Worm (Caenorhabditis elegans): Measurements from ENCODE around the gene letm-1.

Gene letm-1

DNA sequence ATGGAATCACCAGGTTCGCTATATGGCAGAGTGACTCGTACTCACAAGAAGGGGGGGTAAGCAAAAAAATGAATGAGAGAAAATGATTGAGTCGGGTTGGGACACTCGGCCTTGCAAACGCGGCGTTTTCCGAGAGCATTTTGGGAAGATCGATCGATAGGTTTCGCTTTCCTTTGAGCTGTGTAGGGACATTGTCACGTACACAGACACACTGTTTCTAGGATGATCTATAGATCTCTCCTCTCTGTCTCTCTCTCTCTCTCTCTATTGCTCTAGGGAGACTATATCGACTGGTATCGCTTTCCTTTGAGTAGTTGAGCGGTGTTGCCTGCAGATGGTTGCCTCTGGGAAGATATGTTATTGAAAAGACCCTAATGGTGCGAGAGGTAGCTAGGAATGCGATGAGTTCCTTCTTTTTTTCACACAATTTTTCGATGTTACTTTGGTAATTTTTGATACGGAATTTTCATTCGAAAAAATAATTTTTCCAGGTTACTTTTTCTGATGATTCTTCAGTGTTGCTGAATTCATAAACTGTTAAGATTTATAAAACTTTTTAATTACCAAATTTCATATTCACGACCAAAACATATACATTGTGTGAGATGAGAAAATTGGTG lies 11.2 kb upstream of the letm-1 start, which contains the start of gene H37A05.4:
Gene H37A05.4 (minus strand): TSS at position 51 of the 620 bp plus-strand sequence.
- TF ChIP-seq unc-62 (GFP tag; optimal IDR thresholded peaks at IDR 0.05), result no peak

DNA sequence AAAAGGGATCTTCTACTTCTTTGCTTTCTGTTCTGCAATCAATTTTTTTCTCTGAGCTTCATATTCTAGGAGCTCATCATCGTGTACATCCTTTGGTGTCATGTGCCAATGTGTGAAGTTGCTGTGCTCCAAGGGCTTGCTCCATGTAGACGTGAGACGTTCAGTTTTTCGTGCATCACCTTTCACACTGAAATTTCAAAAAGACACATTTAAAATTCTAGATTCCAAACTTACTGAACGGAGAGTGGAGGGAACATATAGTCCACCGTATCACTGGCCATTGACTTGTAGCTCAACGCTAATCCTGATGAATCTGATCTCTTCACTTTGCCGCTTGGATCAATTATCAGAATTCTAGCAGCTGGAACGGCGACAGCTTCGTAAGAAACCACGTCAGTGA lies 10.3 kb upstream of the letm-1 start:
- no peak for TF ChIP-seq unc-62 (GFP tag; optimal IDR thresholded peaks at IDR 0.05)

DNA sequence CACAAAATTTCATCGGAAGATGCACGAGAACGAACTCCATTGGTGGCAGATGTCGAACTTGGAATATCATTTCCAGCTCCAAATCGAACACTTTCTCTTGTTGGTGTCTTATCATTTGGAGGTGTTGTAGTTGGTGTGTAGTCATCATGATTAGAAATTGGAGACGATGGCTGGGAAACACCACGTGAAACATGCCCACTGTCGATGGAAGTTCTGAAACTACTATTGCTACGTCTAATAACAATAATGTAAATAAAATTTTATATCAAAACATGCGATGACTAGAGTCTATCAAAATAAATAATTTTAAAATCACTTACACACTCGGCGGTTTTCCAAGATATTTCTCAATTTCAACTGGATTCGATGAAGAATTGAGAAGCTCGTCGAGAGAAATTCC lies 8.7 kb upstream of the letm-1 start:
- TF ChIP-seq unc-62 (GFP tag; optimal IDR thresholded peaks at IDR 0.05), result no peak

DNA sequence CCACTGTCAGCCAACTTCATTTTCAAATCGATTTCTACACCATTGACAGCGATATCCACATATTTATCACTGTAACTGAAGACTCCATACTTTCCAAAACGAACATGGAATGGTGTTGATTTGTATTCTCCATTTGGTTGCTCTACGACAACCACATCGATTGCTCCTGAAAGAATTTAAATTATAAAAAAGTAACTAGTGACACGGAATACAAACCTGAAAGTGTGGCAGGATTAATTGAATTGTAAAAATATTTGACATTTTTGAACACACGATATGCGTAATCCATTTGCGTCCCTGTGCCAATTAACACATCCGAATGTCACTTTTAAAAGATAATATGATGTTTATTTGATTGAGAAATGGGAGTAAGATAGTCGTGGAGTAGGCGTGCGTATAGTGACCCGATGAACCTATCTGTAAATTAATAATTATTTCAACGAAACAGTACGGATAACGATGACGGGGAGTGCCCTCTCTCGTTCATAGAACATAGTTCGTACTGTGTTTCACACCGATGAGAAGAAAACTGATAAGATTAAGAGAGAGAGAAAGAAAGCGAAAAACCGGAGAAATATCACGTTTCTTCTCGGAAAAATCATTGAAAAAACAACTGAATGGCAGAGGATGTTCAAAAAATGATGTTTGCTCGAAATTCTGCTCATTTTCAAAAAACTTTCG lies 7.2 kb upstream of the letm-1 start, which contains the start of gene lpin-1:
Gene lpin-1 (minus strand): TSS at position 417 of the 681 bp plus-strand sequence.
- TF ChIP-seq unc-62 (GFP tag; optimal IDR thresholded peaks at IDR 0.05), result no peak

DNA sequence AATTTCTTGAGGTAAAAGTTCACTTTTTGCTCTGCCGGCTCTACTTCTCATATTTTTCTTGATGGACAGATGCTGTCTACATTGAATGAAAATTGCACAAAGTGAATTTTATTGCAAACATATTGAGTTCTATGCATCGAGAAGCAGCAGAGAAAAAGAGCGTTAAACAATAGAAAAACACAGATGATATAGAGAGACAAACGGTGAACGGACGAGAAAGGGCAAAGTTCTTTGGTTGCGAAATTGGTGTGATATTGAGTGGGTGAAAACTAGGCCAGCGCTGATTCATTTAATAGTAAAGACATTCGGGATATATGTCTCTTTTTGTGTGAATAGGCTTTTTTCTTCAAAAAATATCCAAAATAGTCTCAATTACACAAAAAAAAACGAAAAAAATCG lies 6.7 kb upstream of the letm-1 start:
- TF ChIP-seq unc-62 (GFP tag; optimal IDR thresholded peaks at IDR 0.05), result no peak

DNA sequence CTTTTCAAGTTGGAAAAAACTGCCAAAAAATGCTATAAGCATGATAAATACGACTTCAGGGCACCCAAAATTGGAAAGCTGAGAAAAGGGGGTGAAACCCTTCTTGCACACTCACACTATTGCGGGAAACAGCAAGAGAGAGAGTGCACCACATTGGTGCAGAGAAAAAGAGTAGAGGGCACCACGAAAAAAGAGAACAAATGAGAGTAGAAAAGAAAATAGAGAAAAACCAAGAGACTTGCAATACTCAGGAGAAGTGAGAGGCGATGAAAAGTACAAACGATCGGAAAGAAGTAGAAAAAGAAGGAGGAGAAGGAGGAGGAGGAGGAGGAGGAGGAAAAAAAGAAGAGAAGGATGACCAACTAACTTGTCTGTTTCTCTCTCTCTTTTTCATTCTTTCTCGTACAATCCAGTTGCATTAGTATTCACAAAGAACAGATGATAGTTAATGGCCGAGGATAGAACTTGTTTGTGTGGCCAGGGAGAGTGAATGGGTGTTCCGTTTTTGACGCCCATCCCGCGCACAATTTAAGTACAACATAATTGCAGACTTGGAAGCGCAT lies 5.8 kb upstream of the letm-1 start:
- TF ChIP-seq unc-62 (GFP tag; optimal IDR thresholded peaks at IDR 0.05), result no peak

DNA sequence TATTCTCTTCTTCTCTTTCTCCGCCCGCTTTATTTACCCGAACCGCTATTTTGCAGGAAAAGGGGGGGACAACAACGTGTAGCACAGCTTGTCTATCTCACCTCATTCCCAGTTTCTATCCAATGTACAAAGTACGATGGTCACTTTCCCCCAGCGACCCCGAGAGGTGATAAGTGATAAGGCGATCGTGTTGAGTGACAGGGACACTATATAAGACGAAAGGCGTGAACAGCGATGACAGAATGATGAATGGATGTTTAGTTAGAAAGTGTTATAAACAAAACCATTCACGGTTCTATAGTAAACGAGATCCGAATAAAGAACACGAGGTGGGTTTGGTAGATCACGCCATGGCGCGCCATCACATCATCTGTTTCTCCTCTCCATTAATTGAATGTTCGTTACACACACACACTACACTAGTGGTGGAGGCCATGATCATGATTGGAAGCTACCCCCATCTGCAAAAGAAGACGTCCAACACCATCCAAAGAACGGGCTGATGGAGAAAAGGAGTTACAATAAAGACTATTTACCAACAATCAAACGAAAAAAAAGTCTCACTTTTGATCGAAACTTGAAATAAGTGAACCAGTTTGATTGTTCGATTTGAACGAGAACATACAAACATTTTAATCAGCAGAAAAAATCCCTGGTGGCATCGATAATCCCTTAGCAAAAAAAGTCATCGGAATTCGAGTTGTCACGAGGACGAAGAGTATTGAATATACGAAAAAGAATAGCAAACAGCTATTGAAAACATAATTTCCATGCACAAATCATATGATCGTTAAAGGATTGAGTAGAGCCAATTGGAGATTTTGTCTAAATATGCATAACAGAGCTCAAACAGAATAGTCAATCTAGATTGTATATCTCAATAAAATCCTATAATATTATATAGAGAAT lies 4.5 kb upstream of the letm-1 start:
- TF ChIP-seq unc-62 (GFP tag; optimal IDR thresholded peaks at IDR 0.05), result no peak

DNA sequence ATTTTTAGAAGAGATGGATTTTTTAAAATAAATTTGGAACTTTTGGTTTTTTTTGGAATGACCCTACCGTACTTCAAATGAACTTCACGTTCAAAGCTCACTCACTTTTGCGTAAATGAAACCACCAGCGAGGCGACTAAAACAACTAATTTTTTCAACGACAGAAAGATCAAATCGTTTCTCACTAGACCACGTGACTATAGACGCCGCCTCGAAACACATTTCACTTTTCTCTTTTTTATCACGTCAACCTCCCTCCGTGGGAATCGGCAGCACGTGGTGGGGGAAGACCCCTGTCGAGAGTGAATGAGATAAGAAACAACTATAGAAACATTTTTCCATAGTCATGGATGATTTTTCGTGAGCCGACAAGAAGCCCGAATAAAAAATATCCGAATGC lies 3.8 kb upstream of the letm-1 start:
- no peak for TF ChIP-seq unc-62 (GFP tag; optimal IDR thresholded peaks at IDR 0.05)

DNA sequence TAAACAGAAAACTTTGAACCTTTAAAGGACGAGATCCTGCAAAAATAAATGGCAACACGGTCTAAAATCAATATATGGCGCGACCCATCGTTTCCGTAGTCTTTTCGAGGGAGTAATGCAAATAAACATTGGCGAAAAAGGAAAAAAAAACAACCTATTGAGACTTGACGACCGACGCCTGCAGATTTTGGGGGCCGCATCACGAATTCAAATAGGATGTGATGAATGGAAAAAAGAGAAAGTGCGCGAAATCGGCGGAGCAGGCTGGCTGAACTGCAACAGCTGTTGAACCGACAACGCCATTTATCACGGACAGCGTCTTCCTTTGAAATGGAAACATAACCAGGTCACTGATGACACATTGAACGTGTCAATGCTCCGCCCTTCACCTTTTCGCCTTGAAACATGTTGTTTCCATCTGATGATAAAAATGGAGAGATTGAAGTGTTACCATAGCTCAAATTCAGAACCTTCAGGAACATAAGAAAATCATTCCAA lies 3.2 kb upstream of the letm-1 start:
- no peak for TF ChIP-seq unc-62 (GFP tag; optimal IDR thresholded peaks at IDR 0.05)

DNA sequence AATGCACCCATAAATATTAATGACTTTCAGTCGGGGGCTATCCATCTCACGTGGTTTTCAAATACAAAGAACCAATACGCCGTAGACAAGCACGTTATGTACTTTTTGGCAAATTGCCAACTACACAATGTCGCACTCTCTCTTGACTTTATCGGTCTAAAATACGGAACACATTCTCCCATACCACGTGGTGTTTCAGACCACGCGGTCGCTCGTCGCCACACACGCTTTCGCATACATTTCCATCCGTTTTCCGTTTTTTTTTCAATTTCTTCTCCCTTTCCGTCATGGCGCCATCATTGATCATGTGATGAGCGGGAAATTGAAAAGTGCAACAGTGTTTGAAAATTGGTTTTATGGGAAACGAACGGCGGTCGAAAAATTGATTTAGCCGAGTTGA lies 2.5 kb upstream of the letm-1 start:
- TF ChIP-seq unc-62 (GFP tag; optimal IDR thresholded peaks at IDR 0.05), result no peak

DNA sequence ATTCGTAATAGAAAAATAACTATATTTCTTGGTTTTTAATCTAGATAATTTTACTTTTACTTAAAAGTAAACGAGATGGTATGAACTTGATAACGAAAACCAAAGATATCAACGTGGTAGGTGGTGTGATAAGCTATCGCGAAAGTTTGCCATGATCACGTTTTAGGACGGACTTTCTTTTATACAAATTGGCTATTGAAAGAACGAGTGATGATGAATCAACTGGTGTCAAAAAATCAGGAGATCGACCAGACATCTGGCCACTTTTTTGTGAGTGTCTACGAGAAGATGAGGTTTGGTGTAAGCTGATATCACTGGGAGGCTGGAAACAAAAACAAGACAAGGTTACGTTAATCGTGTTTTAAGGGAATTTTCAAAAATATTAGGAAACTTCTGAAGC lies 1.8 kb upstream of the letm-1 start:
- no peak for TF ChIP-seq unc-62 (GFP tag; optimal IDR thresholded peaks at IDR 0.05)

DNA sequence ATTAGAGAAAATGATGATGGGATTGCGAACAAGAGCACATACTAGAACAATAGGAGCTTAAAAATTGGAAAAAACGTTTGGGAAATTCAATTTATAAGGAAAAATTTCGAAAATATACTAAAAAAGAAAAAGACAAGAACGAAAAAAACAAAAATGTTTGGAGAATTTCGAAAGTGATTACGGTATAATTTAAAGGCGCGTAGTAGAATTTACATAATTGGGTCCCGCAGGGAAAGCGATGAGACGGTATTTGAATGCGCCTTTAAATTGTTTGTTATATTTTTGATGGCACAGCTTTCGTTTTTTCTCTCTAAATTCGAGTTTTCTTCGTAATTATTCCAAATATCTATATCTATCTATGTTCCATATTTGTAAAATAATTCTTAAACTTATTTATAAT lies 942 bp upstream of the letm-1 start:
- no peak for TF ChIP-seq unc-62 (GFP tag; optimal IDR thresholded peaks at IDR 0.05)

DNA sequence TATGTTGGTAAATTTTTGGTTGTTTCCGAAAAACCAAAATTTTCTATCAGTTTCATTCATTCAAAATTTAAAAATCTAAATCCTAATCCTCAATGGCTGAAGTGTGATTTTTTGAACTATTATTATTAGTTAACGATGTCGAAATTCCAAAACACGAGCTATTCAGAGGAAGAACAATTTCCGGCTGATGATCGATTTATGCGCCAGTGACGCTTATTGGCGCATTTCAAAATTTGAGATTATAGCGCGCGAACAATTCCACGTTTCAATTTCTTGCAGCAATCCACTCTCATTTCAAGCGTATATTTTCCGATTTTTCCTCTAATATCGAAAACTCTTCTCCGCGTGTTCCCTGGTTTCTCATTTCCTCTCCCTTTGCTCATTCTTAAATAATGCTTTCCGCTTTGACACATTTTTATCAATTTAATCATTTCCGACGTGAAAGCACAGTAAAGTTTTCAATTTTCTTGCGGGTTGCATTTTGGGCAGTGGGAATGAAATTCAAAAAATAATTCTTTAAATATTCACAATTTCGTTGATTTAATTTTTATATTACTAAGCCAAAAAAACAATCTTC lies 3.4 kb downstream of the letm-1 start:
- no peak for TF ChIP-seq unc-62 (GFP tag; optimal IDR thresholded peaks at IDR 0.05)

DNA sequence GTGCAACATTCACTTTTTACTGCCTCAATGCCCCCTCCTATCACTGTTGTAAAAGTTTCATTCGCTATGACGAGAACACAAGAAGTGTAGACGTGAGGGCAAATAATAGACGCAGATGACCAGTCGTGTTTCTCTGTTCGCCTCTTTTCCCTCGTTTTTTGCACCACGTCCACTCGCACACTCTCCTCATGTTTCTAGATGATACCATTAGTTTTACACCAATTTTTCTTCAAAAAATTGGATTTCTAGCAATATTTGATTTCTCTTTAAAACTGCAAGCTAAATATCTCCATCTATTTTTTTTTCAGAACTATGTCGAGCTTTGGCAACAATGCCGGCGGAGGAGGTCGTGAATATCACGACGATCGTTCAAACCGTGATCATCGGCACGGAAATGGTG lies 4.0 kb downstream of the letm-1 start, which contains the start of gene rde-12:
Gene rde-12 (plus strand): TSS at position 301 of the 400 bp plus-strand sequence.
- no peak for TF ChIP-seq unc-62 (GFP tag; optimal IDR thresholded peaks at IDR 0.05)

DNA sequence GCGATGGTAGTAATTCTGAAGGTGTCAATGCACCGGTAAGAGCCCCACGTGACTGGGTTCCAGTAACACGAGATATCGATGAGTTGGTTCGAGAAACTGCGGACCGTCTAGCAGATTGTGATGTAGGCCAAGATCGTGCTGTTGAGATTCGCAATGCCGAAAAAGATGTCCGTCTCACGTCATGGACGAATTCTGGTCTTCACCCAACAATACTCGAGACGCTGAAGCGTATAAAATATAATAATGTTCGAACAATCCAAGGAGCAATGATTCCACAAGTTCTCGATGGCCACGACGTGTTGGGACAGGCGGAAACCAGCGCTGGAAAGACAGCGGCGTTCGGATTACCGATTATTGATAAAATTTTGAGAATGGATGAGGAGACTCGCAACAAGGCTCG lies 5.4 kb downstream of the letm-1 start:
- no peak for TF ChIP-seq unc-62 (GFP tag; optimal IDR thresholded peaks at IDR 0.05)

DNA sequence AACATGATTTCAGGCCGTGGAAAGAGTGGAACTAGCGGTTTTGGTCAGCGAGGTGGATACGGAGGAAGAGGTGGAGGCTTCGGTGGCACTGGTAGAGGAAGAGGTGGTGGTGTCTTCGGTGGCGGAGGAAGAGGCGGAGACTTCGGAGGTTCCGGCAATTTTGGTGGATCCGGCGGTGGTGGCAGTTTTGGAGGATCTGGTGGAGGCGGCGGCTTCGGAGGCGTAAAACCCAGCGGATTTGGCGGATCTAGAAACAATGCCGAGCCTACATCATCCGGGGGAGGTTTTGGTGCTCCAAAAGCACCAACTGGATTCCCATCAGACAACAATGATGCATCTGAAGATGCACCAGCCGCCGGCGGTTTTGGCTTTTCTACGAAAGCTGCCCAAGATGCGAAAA lies 7.3 kb downstream of the letm-1 start:
- no peak for TF ChIP-seq unc-62 (GFP tag; optimal IDR thresholded peaks at IDR 0.05)
